Worm (Caenorhabditis elegans): ENCODE results near the gene F58E6.8.

The F58E6.8 gene

DNA sequence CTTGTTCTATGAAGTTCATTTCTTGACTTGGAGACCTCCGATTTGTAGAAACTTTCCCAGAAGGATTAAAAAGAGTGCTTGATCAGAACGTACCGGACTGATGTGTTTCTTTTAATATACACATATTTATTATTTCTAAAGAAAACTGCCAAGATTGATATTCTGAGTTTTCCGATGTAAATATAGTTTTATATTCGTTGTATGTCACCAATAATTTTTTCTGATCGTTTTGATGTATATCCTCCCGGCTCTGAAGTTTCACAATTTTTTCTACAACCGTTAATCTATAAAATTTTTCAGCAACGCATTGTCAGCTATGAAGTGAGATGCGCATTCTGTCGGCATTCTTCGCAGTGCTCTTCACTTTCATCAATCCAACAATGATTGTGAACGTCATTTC is 40.9 kb upstream of the F58E6.8 start, which contains the start of gene F46B6.9:
Gene F46B6.9, plus strand, starts transcription at position 301 of the 400 bp plus-strand sequence.
- TF ChIP-seq nhr-237 (tag; optimal IDR thresholded peaks at IDR 0.05) (no peak), ztf-11 (tag; optimal IDR thresholded peaks at IDR 0.05) (no peak), ZK546.5 (tag; optimal IDR thresholded peaks at IDR 0.05) (no peak), nhr-77 (tag; optimal IDR thresholded peaks at IDR 0.05) (no peak), blmp-1 (tag; optimal IDR thresholded peaks at IDR 0.05; ENCODE audit: insufficient read depth) (no peak), alr-1 (tag; optimal IDR thresholded peaks at IDR 0.05) (no peak), lin-11 (tag; optimal IDR thresholded peaks at IDR 0.05) (no peak), snpc-4 (tag; optimal IDR thresholded peaks at IDR 0.05) (no peak), lsy-2 (tag; optimal IDR thresholded peaks at IDR 0.05) (no peak), nhr-21 (tag; optimal IDR thresholded peaks at IDR 0.05) (no peak), skn-1 (tag; optimal IDR thresholded peaks at IDR 0.05) (no peak), lin-39 (tag; optimal IDR thresholded peaks at IDR 0.05) (no peak)

DNA sequence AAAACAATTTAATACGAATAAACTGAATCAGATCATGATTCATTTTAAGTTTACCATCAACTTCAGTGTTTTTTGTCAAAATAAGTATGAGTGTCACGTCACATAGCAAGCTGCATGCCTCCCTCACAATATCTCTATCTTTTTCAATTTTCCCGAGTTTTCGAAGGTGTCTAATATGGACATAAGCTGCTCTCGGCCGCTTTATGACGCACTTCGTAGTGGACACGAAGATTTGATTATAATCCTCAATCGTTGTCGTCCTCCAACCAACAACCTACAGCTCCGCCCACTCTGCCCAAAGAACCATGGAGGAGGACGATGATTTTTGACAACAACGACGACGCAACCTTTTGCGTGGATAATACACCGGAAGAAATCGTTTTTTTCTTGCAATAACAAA is 40.4 kb upstream of the F58E6.8 start:
- TF ChIP-seq lin-13 (GFP tag; optimal IDR thresholded peaks at IDR 0.05) (no peak), lin-11 (tag; optimal IDR thresholded peaks at IDR 0.05) (peak; percentile 20), nhr-6 (tag; optimal IDR thresholded peaks at IDR 0.05) (no peak), nhr-77 (tag; optimal IDR thresholded peaks at IDR 0.05) (no peak), nhr-25 (tag; optimal IDR thresholded peaks at IDR 0.05) (no peak)

ce11 chrV:9794997-9795396 is 39.4 kb upstream of the F58E6.8 start:
- peak; percentile 9 for TF ChIP-seq sma-9 (GFP tag; optimal IDR thresholded peaks at IDR 0.05)
- TF ChIP-seq sma-9 (tag; optimal IDR thresholded peaks at IDR 0.05): no peak
- TF ChIP-seq nhr-11 (tag; optimal IDR thresholded peaks at IDR 0.05): no peak
- no peak for TF ChIP-seq lin-39 (tag; optimal IDR thresholded peaks at IDR 0.05)

DNA sequence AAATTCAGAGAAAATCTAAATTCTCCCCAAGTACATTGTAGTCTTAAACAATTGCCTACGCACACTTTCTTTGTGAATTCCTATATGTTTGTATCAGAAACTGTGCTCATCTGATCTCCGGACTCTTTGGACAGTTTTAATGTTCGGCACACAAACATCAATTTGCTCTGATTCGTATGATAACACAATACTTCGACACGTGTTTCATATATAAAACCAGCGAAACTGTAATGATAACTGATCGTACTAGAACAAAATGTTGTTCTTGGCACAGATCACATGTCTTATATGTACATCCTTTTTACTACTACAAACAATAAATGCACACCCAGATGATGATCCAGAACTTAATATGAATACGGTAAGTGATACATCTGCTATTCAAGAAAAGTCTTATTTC is 35.7 kb upstream of the F58E6.8 start, which contains the start of gene lipl-2:
Gene lipl-2, plus strand, starts transcription at position 236 of the 400 bp plus-strand sequence.
- peak; percentile 26 for TF ChIP-seq fos-1 (tag; optimal IDR thresholded peaks at IDR 0.05)
- peak; percentile 25 for TF ChIP-seq crh-2 (tag; optimal IDR thresholded peaks at IDR 0.05)
- TF ChIP-seq ama-1 (optimal IDR thresholded peaks at IDR 0.05): no peak
- peak; percentile 31 for TF ChIP-seq sma-9 (GFP tag; optimal IDR thresholded peaks at IDR 0.05)
- TF ChIP-seq sma-9 (tag; optimal IDR thresholded peaks at IDR 0.05): no peak
- TF ChIP-seq lin-11 (tag; optimal IDR thresholded peaks at IDR 0.05): no peak
- TF ChIP-seq nhr-10 (tag; optimal IDR thresholded peaks at IDR 0.05): no peak
- TF ChIP-seq lin-39 (tag; optimal IDR thresholded peaks at IDR 0.05): no peak
- TF ChIP-seq ztf-4 (tag; optimal IDR thresholded peaks at IDR 0.05): no peak

- no peak for TF ChIP-seq unc-39 (tag; optimal IDR thresholded peaks at IDR 0.05)
- TF ChIP-seq nhr-21 (tag; optimal IDR thresholded peaks at IDR 0.05): peak; percentile 97
- TF ChIP-seq egl-27 (tag; optimal IDR thresholded peaks at IDR 0.05): peak; percentile 82
- TF ChIP-seq nhr-23 (tag; optimal IDR thresholded peaks at IDR 0.05): no peak
- no peak for TF ChIP-seq elt-1 (tag; optimal IDR thresholded peaks at IDR 0.05)
- TF ChIP-seq dmd-4 (tag; optimal IDR thresholded peaks at IDR 0.05): peak; percentile 51
- peak; percentile 39 for TF ChIP-seq ceh-16 (tag; optimal IDR thresholded peaks at IDR 0.05)
- no peak for TF ChIP-seq alr-1 (tag; optimal IDR thresholded peaks at IDR 0.05)
- peak; percentile 91 for TF ChIP-seq nhr-6 (tag; optimal IDR thresholded peaks at IDR 0.05)
- no peak for TF ChIP-seq ceh-82 (tag; optimal IDR thresholded peaks at IDR 0.05)
- peak; percentile 94 for TF ChIP-seq nhr-129 (tag; optimal IDR thresholded peaks at IDR 0.05)
- peak; percentile 95 for TF ChIP-seq lin-11 (tag; optimal IDR thresholded peaks at IDR 0.05)
- TF ChIP-seq zag-1 (tag; optimal IDR thresholded peaks at IDR 0.05): peak; percentile 58
- TF ChIP-seq sma-3 (GFP tag; optimal IDR thresholded peaks at IDR 0.05): peak; percentile 98
- TF ChIP-seq nhr-237 (tag; optimal IDR thresholded peaks at IDR 0.05): peak; percentile 38
- peak; percentile 63 for TF ChIP-seq ama-1 (optimal IDR thresholded peaks at IDR 0.05)
- no peak for TF ChIP-seq nhr-11 (tag; optimal IDR thresholded peaks at IDR 0.05)
- peak; percentile 99 for TF ChIP-seq C34F6.9 (tag; optimal IDR thresholded peaks at IDR 0.05)
- TF ChIP-seq sem-4 (tag; optimal IDR thresholded peaks at IDR 0.05): peak; percentile 92
- TF ChIP-seq elt-3 (tag; optimal IDR thresholded peaks at IDR 0.05): no peak
- TF ChIP-seq sma-9 (GFP tag; optimal IDR thresholded peaks at IDR 0.05): peak; percentile 97
- TF ChIP-seq sma-9 (tag; optimal IDR thresholded peaks at IDR 0.05): no peak
- TF ChIP-seq lsy-2 (tag; optimal IDR thresholded peaks at IDR 0.05): peak; percentile 85 to 97
- no peak for TF ChIP-seq ztf-11 (tag; optimal IDR thresholded peaks at IDR 0.05)
- TF ChIP-seq Y55F3AM.14 (GFP tag; optimal IDR thresholded peaks at IDR 0.05): peak; percentile 86
- TF ChIP-seq ZK546.5 (tag; optimal IDR thresholded peaks at IDR 0.05): no peak
- TF ChIP-seq nhr-25 (tag; optimal IDR thresholded peaks at IDR 0.05): peak; percentile 98
- TF ChIP-seq mab-5 (tag; optimal IDR thresholded peaks at IDR 0.05): peak; percentile 92
- TF ChIP-seq unc-62 (GFP tag; optimal IDR thresholded peaks at IDR 0.05): peak; percentile 71
- peak; percentile 97 for TF ChIP-seq crh-2 (tag; optimal IDR thresholded peaks at IDR 0.05)
- TF ChIP-seq peb-1 (tag; optimal IDR thresholded peaks at IDR 0.05): no peak
- peak; percentile 84 for TF ChIP-seq blmp-1 (tag; optimal IDR thresholded peaks at IDR 0.05; ENCODE audit: insufficient read depth)
- TF ChIP-seq mbf-1 (tag; optimal IDR thresholded peaks at IDR 0.05): no peak
- peak; percentile 79 to 95 for TF ChIP-seq mdl-1 (tag; optimal IDR thresholded peaks at IDR 0.05)
- TF ChIP-seq lin-13 (GFP tag; optimal IDR thresholded peaks at IDR 0.05): peak; percentile 83
- peak; percentile 87 for TF ChIP-seq snpc-4 (tag; optimal IDR thresholded peaks at IDR 0.05)
Measured at ce11 chrV:9789657-9790261, 34.1 kb upstream of the F58E6.8 start, which contains the start of gene ztf-7. ztf-7 (minus strand) TSS chrV:9789707.
